Fruit fly (Drosophila melanogaster): ENCODE data around the gene CG32579.

CG32579 gene

DNA sequence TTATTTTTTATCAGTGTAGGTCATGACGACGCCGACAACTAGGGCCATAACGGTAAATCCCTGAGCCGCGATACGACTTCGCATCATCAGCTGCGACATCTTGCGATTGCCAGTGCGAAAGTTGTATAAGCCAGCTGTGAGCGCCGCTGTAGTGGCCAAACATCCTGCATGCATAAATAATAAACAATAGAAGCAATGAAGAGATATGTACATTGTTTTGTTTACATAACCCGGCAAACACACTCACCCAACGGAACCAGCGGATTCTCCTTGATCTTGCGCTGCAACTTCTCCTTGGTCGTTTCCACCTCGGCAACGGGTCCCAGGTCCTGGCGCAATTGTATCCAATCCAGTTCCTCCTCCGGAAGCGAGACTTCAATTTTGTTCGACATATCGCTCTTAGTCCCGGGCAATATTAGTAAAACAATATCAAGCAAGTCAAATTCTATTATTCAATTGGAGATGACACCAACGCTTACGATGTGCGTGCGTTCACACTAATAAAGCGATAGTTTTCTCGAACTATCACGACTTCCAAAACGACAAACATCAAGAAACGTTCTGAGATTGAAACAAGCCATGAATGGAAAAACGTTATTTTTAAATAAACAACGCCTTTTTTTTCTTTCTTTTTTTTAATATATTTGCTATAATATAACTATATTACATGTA lies 8.6 kb downstream of the CG32579 start (continued):
- no peak for TF ChIP-seq Camta (GFP tag; optimal IDR thresholded peaks at IDR 0.05)
- no peak for TF ChIP-seq CG8089 (GFP tag; optimal IDR thresholded peaks at IDR 0.05)
- TF ChIP-seq lmd (GFP tag; IDR thresholded peaks at IDR 0.05), result no peak
- TF ChIP-seq CG15696 (tag; optimal IDR thresholded peaks at IDR 0.05), result no peak
- TF ChIP-seq Oaz (GFP tag; IDR thresholded peaks at IDR 0.05), result no peak
- no peak for TF ChIP-seq ERR (GFP tag; optimal IDR thresholded peaks at IDR 0.05)
- no peak for TF ChIP-seq CG16863 (GFP tag; optimal IDR thresholded peaks at IDR 0.05)
- TF ChIP-seq CG8924 (tag; optimal IDR thresholded peaks at IDR 0.05), result no peak
- TF ChIP-seq Trl (optimal IDR thresholded peaks at IDR 0.05), result no peak
- TF ChIP-seq Trl (GFP tag; optimal IDR thresholded peaks at IDR 0.05), result no peak
- 0 out of 2 replicates have a peak, but pooled peaks have one; percentile 15 for TF ChIP-seq nerfin-2 (GFP tag; IDR thresholded peaks at IDR 0.05; ENCODE audit: partially characterized antibody)
- no peak for TF ChIP-seq Sox102F (GFP tag; optimal IDR thresholded peaks at IDR 0.05)
- no peak for TF ChIP-seq CG3065 (GFP tag; optimal IDR thresholded peaks at IDR 0.05)
- TF ChIP-seq CG12155 (GFP tag; optimal IDR thresholded peaks at IDR 0.05), result no peak
- TF ChIP-seq pros (GFP tag; optimal IDR thresholded peaks at IDR 0.05), result no peak
- no peak for TF ChIP-seq fd96Cb (tag; optimal IDR thresholded peaks at IDR 0.05)
- no peak for TF ChIP-seq yki (optimal IDR thresholded peaks at IDR 0.05)
- no peak for TF ChIP-seq en (GFP tag; optimal IDR thresholded peaks at IDR 0.05)
- peak; percentile 12; the same call in 2 of the 3 replicates for TF ChIP-seq CG7357 (GFP tag; IDR thresholded peaks at IDR 0.05)
- no peak for TF ChIP-seq bab2 (GFP tag; optimal IDR thresholded peaks at IDR 0.05)
- TF ChIP-seq CG7556 (GFP tag; optimal IDR thresholded peaks at IDR 0.05), result no peak
- no peak for TF ChIP-seq CG17328 (GFP tag; IDR thresholded peaks at IDR 0.05)
- no peak for TF ChIP-seq prd (optimal IDR thresholded peaks at IDR 0.05)
- TF ChIP-seq prd (GFP tag; IDR thresholded peaks at IDR 0.05), result no peak
- no peak for TF ChIP-seq ems (GFP tag; optimal IDR thresholded peaks at IDR 0.05)
- TF ChIP-seq Hr3 (GFP tag; optimal IDR thresholded peaks at IDR 0.05), result no peak
- no peak for TF ChIP-seq usp (GFP tag; optimal IDR thresholded peaks at IDR 0.05)
- no peak for TF ChIP-seq tio (GFP tag; optimal IDR thresholded peaks at IDR 0.05)
- TF ChIP-seq PHDP (tag; optimal IDR thresholded peaks at IDR 0.05), result no peak
- TF ChIP-seq CG6654 (GFP tag; optimal IDR thresholded peaks at IDR 0.05), result no peak
- TF ChIP-seq h (optimal IDR thresholded peaks at IDR 0.05), result no peak
- no peak for TF ChIP-seq sd (tag; optimal IDR thresholded peaks at IDR 0.05)
- peak; percentile 24 for TF ChIP-seq Dp (GFP tag; optimal IDR thresholded peaks at IDR 0.05)
- TF ChIP-seq CkIIα-i1 (GFP tag; IDR thresholded peaks at IDR 0.05), result no peak
- no peak for TF ChIP-seq CG9876 (GFP tag; optimal IDR thresholded peaks at IDR 0.05)
- TF ChIP-seq ewg (GFP tag; optimal IDR thresholded peaks at IDR 0.05), result no peak
- TF ChIP-seq CG18764 (GFP tag; optimal IDR thresholded peaks at IDR 0.05), result no peak
- TF ChIP-seq schlank (tag; optimal IDR thresholded peaks at IDR 0.05), result no peak
- TF ChIP-seq org-1 (GFP tag; optimal IDR thresholded peaks at IDR 0.05), result no peak
- no peak for TF ChIP-seq Hey (tag; optimal IDR thresholded peaks at IDR 0.05)
- no peak for TF ChIP-seq Max (GFP tag; optimal IDR thresholded peaks at IDR 0.05)
- no peak for TF ChIP-seq ase (GFP tag; IDR thresholded peaks at IDR 0.05)
- TF ChIP-seq nau (GFP tag; optimal IDR thresholded peaks at IDR 0.05), result no peak
- TF ChIP-seq HLH54F (GFP tag; optimal IDR thresholded peaks at IDR 0.05), result no peak
- no peak for TF ChIP-seq kah (GFP tag; optimal IDR thresholded peaks at IDR 0.05)
- TF ChIP-seq H2.0 (GFP tag; IDR thresholded peaks at IDR 0.05), result no peak
- TF ChIP-seq CG30403 (GFP tag; optimal IDR thresholded peaks at IDR 0.05), result no peak
- no peak for TF ChIP-seq run (tag; optimal IDR thresholded peaks at IDR 0.05)
- TF ChIP-seq Atf6 (GFP tag; IDR thresholded peaks at IDR 0.05), result no peak
- peak; percentile 71 for TF ChIP-seq CG2129 (GFP tag; IDR thresholded peaks at IDR 0.05; ENCODE audit: partially characterized antibody)
- TF ChIP-seq Atf-2 (GFP tag; optimal IDR thresholded peaks at IDR 0.05), result no peak
- TF ChIP-seq E2f2 (GFP tag; IDR thresholded peaks at IDR 0.05), result peak; percentile 34
- no peak for TF ChIP-seq cato (GFP tag; optimal IDR thresholded peaks at IDR 0.05; ENCODE audit: borderline replicate concordance)
